Worm (Caenorhabditis elegans): ENCODE data around the gene npr-12.

DNA sequence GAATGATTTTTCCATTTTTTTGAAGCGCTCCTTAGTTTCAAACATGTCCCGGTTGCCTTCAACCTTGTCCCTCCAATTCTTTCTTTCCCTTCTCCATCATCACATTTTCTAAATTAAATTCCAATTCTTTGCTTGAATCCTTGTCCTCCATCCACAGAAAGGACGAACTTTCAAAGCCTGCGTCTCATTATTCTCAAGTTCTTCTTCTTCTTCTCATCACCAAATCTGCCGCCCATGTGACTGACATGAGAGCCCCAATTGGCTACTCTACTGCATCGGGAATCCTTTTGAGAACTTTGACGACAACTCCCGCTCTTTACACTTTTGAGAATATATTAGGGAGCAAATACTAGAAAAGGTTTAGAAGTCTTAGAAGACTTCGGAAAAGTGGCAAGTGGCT is 19.2 kb upstream of the npr-12 start:
- no peak for TF ChIP-seq ceh-63 (GFP tag; optimal IDR thresholded peaks at IDR 0.05)
- no peak for TF ChIP-seq ceh-82 (tag; optimal IDR thresholded peaks at IDR 0.05)
- no peak for TF ChIP-seq aly-2 (tag; optimal IDR thresholded peaks at IDR 0.05)
- no peak for TF ChIP-seq zag-1 (tag; optimal IDR thresholded peaks at IDR 0.05)
- TF ChIP-seq egl-27 (tag; optimal IDR thresholded peaks at IDR 0.05), result no peak
- TF ChIP-seq sox-4 (tag; optimal IDR thresholded peaks at IDR 0.05), result no peak
- TF ChIP-seq mdl-1 (tag; optimal IDR thresholded peaks at IDR 0.05), result no peak
- peak; percentile 46 for TF ChIP-seq ces-1 (GFP tag; optimal IDR thresholded peaks at IDR 0.05)
- TF ChIP-seq unc-86 (tag; optimal IDR thresholded peaks at IDR 0.05), result peak; percentile 56
- TF ChIP-seq ztf-11 (tag; optimal IDR thresholded peaks at IDR 0.05), result no peak
- no peak for TF ChIP-seq pqm-1 (tag; optimal IDR thresholded peaks at IDR 0.05)
- no peak for TF ChIP-seq nhr-11 (tag; optimal IDR thresholded peaks at IDR 0.05)
- no peak for TF ChIP-seq ztf-4 (tag; optimal IDR thresholded peaks at IDR 0.05)
- TF ChIP-seq nhr-237 (tag; optimal IDR thresholded peaks at IDR 0.05), result no peak

All from whole organism, L1 larva.